Worm (Caenorhabditis elegans) whole organism, young adult: ENCODE data around the gene osm-6.
A peak's percentile ranks its signal among the peaks of the same experiment; 100 is the strongest.

Source experiments
- C17E4.6 ChIP-seq: fragments of 200-800 bp; sonication (Bioruptor generic); IDR thresholded peaks from 2 replicates; pipeline ENCODE4 v1.3.6; 2022; ENCODE audit warnings: missing genetic modification reagents, missing genetic modification characterization, missing compliant biosample characterization
- F33H1.4 ChIP-seq: fragments of 200-800 bp; sonication (Bioruptor generic); IDR thresholded peaks from 2 replicates; pipeline ENCODE4 v1.3.6; 2022; ENCODE audit warnings: missing genetic modification reagents, missing genetic modification characterization, missing compliant biosample characterization
- F37B4.10 ChIP-seq: fragments of 200-800 bp; sonication (Bioruptor generic); IDR thresholded peaks from 2 replicates; pipeline ENCODE4 v1.3.6; 2022; ENCODE audit warnings: missing genetic modification characterization, missing compliant biosample characterization
- F49E8.2 ChIP-seq: sonication (generic microtip); optimal IDR thresholded peaks from 3 replicates; lab custom pipeline; 2017; ENCODE audit warnings: missing genetic modification characterization, mild to moderate bottlenecking, missing compliant biosample characterization, antibody characterized with exemption, moderate library complexity; ENCODE audit not compliant: insufficient read depth
- F55B11.4 ChIP-seq: sonication (generic microtip); optimal IDR thresholded peaks from 2 replicates; lab custom pipeline; 2016; ENCODE audit warnings: missing compliant biosample characterization, missing genetic modification characterization, borderline replicate concordance; ENCODE audit not compliant: insufficient read depth
- F57A8.1 ChIP-seq: fragments of 200-800 bp; sonication (Bioruptor generic); optimal IDR thresholded peaks from 2 replicates; lab custom pipeline; 2018; ENCODE audit warnings: mild to moderate bottlenecking, missing genetic modification characterization, moderate library complexity, missing compliant biosample characterization
- K11D2.4 ChIP-seq: fragments of 200-800 bp; sonication (Bioruptor generic); IDR thresholded peaks from 2 replicates; pipeline ENCODE4 v1.3.6; 2022; ENCODE audit warnings: missing genetic modification reagents, missing genetic modification characterization, missing compliant biosample characterization
- Y79H2A.3 ChIP-seq: fragments of 200-800 bp; sonication (Bioruptor generic); conservative IDR thresholded peaks from 2 replicates; pipeline ENCODE4 v1.3.6; 2022; ENCODE audit warnings: missing genetic modification reagents, missing genetic modification characterization, missing compliant biosample characterization
- akir-1 ChIP-seq: fragments of 200-800 bp; sonication (Bioruptor generic); optimal IDR thresholded peaks from 2 replicates; lab custom pipeline; 2018; ENCODE audit warnings: mild to moderate bottlenecking, missing genetic modification characterization, moderate library complexity, missing compliant biosample characterization
- ama-1 ChIP-seq, 3 experiments: fragments of 150-350 bp in 1 of 3; sonication (generic microtip) in 2 of 3; optimal IDR thresholded peaks; 2 replicates each; lab custom pipeline; 2014 to 2018; ENCODE audit warnings: missing biosample characterization in 2 of 3, missing genetic modification characterization in 2 of 3, missing genetic modification reagents in 2 of 3
- attf-5 ChIP-seq: fragments of 200-800 bp; sonication (Bioruptor generic); optimal IDR thresholded peaks from 2 replicates; lab custom pipeline; 2018; ENCODE audit warnings: mild to moderate bottlenecking, missing genetic modification characterization, missing compliant biosample characterization
- cebp-2 ChIP-seq: fragments of 200-800 bp; sonication (Bioruptor generic); IDR thresholded peaks from 2 replicates; pipeline ENCODE4 v1.3.6; 2022; ENCODE audit warnings: missing genetic modification characterization, missing compliant biosample characterization
- ceh-27 ChIP-seq: fragments of 200-800 bp; sonication (Bioruptor generic); optimal IDR thresholded peaks from 2 replicates; lab custom pipeline; 2018; ENCODE audit warnings: mild to moderate bottlenecking, missing genetic modification characterization, moderate library complexity, missing compliant biosample characterization
- ceh-40 ChIP-seq: fragments of 200-800 bp; sonication (Bioruptor generic); IDR thresholded peaks from 2 replicates; pipeline ENCODE4 v1.3.6; 2022; ENCODE audit warnings: missing genetic modification characterization, missing compliant biosample characterization
- chd-7 ChIP-seq: sonication (generic microtip); optimal IDR thresholded peaks from 2 replicates; lab custom pipeline; 2016; ENCODE audit warnings: mild to moderate bottlenecking, missing genetic modification characterization, moderate library complexity, missing compliant biosample characterization
- die-1 ChIP-seq: sonication (generic microtip); optimal IDR thresholded peaks from 2 replicates; lab custom pipeline; 2016; ENCODE audit warnings: missing genotype, mild to moderate bottlenecking, missing genetic modification characterization, missing compliant biosample characterization
- dox-1 ChIP-seq: fragments of 200-800 bp; sonication (Bioruptor generic); IDR thresholded peaks from 2 replicates; pipeline ENCODE4 v1.3.6; 2022; ENCODE audit warnings: missing genetic modification reagents, missing genetic modification characterization, missing compliant biosample characterization
- dpff-1 ChIP-seq: sonication (generic microtip); optimal IDR thresholded peaks from 2 replicates; lab custom pipeline; 2017; ENCODE audit warnings: mild to moderate bottlenecking, missing genetic modification characterization, missing compliant biosample characterization
- egrh-3 ChIP-seq: fragments of 200-800 bp; sonication (Bioruptor generic); IDR thresholded peaks from 2 replicates; pipeline ENCODE4 v1.3.6; 2022; ENCODE audit warnings: missing genetic modification reagents, missing genetic modification characterization, missing compliant biosample characterization
- fkh-3 ChIP-seq: sonication (generic microtip); optimal IDR thresholded peaks from 2 replicates; lab custom pipeline; 2016; ENCODE audit warnings: mild to moderate bottlenecking, missing genetic modification characterization, missing compliant biosample characterization
- gei-17 ChIP-seq: fragments of 200-800 bp; sonication (Bioruptor generic); optimal IDR thresholded peaks from 2 replicates; lab custom pipeline; 2018; ENCODE audit warnings: mild to moderate bottlenecking, missing genetic modification characterization, missing compliant biosample characterization
- hsf-1 ChIP-seq: fragments of 200-800 bp; sonication (Bioruptor generic); IDR thresholded peaks from 2 replicates; pipeline ENCODE4 v1.3.6; 2022; ENCODE audit warnings: missing genetic modification reagents, missing genetic modification characterization, missing compliant biosample characterization
- lag-1 ChIP-seq: fragments of 200-800 bp; sonication (Bioruptor generic); IDR thresholded peaks from 2 replicates; pipeline ENCODE4 v1.3.6; 2022; ENCODE audit warnings: missing genetic modification reagents, missing genetic modification characterization, missing compliant biosample characterization
- lin-26 ChIP-seq: fragments of 200-800 bp; sonication (Bioruptor generic); IDR thresholded peaks from 2 replicates; pipeline ENCODE4 v1.3.6; 2022; ENCODE audit warnings: missing genetic modification reagents, missing genetic modification characterization, missing compliant biosample characterization
- lin-40 ChIP-seq: sonication (generic microtip); optimal IDR thresholded peaks from 2 replicates; lab custom pipeline; 2016; ENCODE audit warnings: missing genetic modification characterization, mild to moderate bottlenecking, missing compliant biosample characterization, missing genotype, missing genetic modification reagents
- madf-6 ChIP-seq: fragments of 200-800 bp; sonication (Bioruptor generic); IDR thresholded peaks from 2 replicates; pipeline ENCODE4 v1.3.6; 2022; ENCODE audit warnings: missing genetic modification reagents, missing genetic modification characterization, missing compliant biosample characterization
- madf-8 ChIP-seq: fragments of 200-800 bp; sonication (Bioruptor generic); conservative IDR thresholded peaks from 2 replicates; pipeline ENCODE4 v1.3.6; 2022; ENCODE audit warnings: missing genetic modification reagents, missing genetic modification characterization, missing compliant biosample characterization
- mes-4 ChIP-seq: sonication (generic microtip); optimal IDR thresholded peaks from 2 replicates; lab custom pipeline; 2016; ENCODE audit warnings: missing genotype, missing genetic modification characterization, missing compliant biosample characterization
- nhr-120 ChIP-seq: fragments of 200-800 bp; sonication (Bioruptor generic); IDR thresholded peaks from 2 replicates; pipeline ENCODE4 v1.3.6; 2022; ENCODE audit warnings: missing genetic modification characterization, missing compliant biosample characterization
- nhr-80 ChIP-seq: sonication (generic microtip); optimal IDR thresholded peaks from 2 replicates; lab custom pipeline; 2016; ENCODE audit warnings: missing genetic modification characterization, missing compliant biosample characterization
- nhr-90 ChIP-seq: sonication (generic microtip); optimal IDR thresholded peaks from 2 replicates; lab custom pipeline; 2016; ENCODE audit warnings: missing genotype, mild to moderate bottlenecking, missing genetic modification characterization, missing compliant biosample characterization
- pha-4 ChIP-seq: fragments of 150-350 bp; sonication (generic microtip); optimal IDR thresholded peaks from 2 replicates; lab custom pipeline; 2014; ENCODE audit warnings: missing biosample characterization, missing genetic modification reagents, missing genetic modification characterization
- rec-8 ChIP-seq, 2 experiments: sonication (generic microtip); optimal IDR thresholded peaks; 2 replicates each; lab custom pipeline; 2016; ENCODE audit warnings: mild to moderate bottlenecking in 2 of 2, missing genetic modification characterization in 2 of 2, missing genetic modification reagents in 2 of 2, missing genotype in 2 of 2, missing biosample characterization in 1 of 2, missing compliant biosample characterization in 1 of 2, moderate library complexity in 1 of 2
- snpc-1.3 ChIP-seq: sonication (generic microtip); optimal IDR thresholded peaks from 2 replicates; lab custom pipeline; 2017; ENCODE audit warnings: missing genetic modification characterization, mild to moderate bottlenecking, missing compliant biosample characterization, antibody characterized with exemption, moderate library complexity, missing genotype, missing genetic modification reagents; ENCODE audit not compliant: insufficient read depth
- snpc-4 ChIP-seq, 5 experiments: fragments of 150-350 bp in 1 of 5; sonication (generic microtip) in 4 of 5; optimal IDR thresholded peaks; 2 replicates each; lab custom pipeline; 2014 to 2018; ENCODE audit warnings: missing genetic modification characterization in 5 of 5, missing biosample characterization in 3 of 5, antibody characterized with exemption in 2 of 5, mild to moderate bottlenecking in 2 of 5, missing compliant biosample characterization in 2 of 5, missing genotype in 2 of 5, moderate library complexity in 2 of 5, missing genetic modification reagents in 1 of 5
- somi-1 ChIP-seq: fragments of 200-800 bp; sonication (Bioruptor generic); optimal IDR thresholded peaks from 2 replicates; lab custom pipeline; 2018; ENCODE audit warnings: mild to moderate bottlenecking, missing genetic modification characterization, missing compliant biosample characterization
- zfh-2 ChIP-seq: fragments of 200-800 bp; sonication (Bioruptor generic); conservative IDR thresholded peaks from 2 replicates; pipeline ENCODE4 v1.3.6; 2022; ENCODE audit warnings: missing genetic modification reagents, missing genetic modification characterization, missing compliant biosample characterization
- ztf-25 ChIP-seq: fragments of 200-800 bp; sonication (Bioruptor generic); IDR thresholded peaks from 2 replicates; pipeline ENCODE4 v1.3.6; 2022; ENCODE audit warnings: missing genetic modification reagents, missing genetic modification characterization, missing compliant biosample characterization

The osm-6 gene

DNA sequence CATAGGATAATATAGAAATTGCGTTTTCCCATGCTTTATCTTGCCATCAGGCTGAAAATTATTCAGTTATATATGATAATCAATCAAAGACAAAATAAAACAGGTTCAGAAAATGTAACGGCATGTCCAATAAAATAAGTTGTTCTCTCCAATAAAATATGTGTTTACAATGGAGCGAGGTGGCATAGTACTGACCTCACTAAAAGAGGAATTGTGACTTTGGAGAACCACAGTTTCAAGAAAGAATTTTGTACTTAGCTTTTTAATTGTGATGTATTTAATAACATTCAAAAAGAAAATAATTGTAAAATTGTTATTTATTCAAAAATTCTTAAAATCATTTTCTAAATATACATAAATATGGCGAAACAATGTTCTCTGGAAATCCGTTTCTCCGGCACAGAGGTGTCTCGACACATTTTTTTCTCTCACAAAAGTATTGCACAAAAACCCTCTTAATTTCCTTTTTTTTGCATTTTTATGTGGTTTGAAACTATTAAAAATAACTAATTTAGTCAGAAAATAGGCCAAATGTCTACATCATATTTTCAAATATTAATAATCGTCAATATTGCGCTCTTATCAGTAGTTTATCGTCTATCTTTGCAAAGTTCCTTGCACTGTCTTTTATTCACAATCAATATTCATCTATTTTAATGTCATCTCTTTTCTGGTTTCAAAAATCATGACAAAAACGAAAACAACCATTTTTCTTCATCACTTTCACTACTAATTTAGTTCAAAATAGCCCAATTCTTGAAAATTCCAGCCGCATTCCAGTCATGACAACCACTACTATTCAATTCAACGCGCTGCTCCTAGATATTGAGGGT is 6.2 kb upstream of the osm-6 start, which contains the start of the genes aman-2 and F58H1.3 (continued):
- no peak for TF ChIP-seq ama-1 (optimal IDR thresholded peaks at IDR 0.05; lab: Kevin White, UChicago)
- no peak for TF ChIP-seq ama-1 (GFP tag; optimal IDR thresholded peaks at IDR 0.05; lab: Kevin White, UChicago)
- TF ChIP-seq akir-1 (GFP tag; lab: Kevin White, UChicago) = peak; percentile 29
- no peak for TF ChIP-seq rec-8 (tag; optimal IDR thresholded peaks at IDR 0.05; lab: Kevin White, UChicago)
- TF ChIP-seq nhr-80 (tag; lab: Kevin White, UChicago) = peak; percentile 1
- no peak for TF ChIP-seq Y79H2A.3 (GFP tag; lab: Robert Waterston, UW)
- TF ChIP-seq mes-4 (tag; lab: Kevin White, UChicago) = no peak
- no peak for TF ChIP-seq madf-6 (GFP tag; lab: Robert Waterston, UW)
- TF ChIP-seq ztf-25 (GFP tag; lab: Robert Waterston, UW) = 0 out of 2 replicates have a peak, but pooled peaks have one; percentile 40
- TF ChIP-seq gei-17 (GFP tag; lab: Kevin White, UChicago) = no peak
- TF ChIP-seq lin-26 (GFP tag; lab: Robert Waterston, UW) = no peak
- no peak for TF ChIP-seq ceh-40 (GFP tag; lab: Robert Waterston, UW)
- TF ChIP-seq attf-5 (GFP tag; lab: Kevin White, UChicago) = peak; percentile 46
- TF ChIP-seq ceh-27 (GFP tag; lab: Kevin White, UChicago) = peak; percentile 50
- peak; percentile 18 for TF ChIP-seq F49E8.2 (tag; lab: Kevin White, UChicago)
- TF ChIP-seq F37B4.10 (GFP tag; lab: Robert Waterston, UW) = no peak

DNA sequence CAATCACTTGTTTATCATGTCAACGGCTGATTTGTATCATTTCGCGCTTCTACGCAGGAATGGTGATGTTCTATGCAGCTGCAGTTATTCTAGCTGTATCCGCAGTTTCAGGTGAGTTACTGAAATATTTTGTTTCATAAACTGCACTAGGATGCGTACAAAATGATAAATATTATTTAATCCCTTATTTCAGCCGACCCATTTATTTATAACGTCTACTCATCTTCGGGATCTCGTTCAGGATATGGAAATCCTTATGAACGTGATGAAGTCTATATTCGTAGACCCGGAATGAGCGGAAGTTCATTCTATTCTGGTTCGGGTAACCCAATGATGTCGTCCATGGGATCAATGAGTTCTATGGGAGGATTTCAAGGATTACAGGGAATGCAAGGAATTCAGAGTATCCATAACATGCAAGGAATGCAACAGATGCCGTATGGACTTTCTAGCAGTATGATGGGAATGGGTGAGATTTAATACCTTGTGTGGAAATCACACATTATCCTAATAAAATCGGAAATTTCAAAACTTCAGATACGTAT is 1.9 kb upstream of the osm-6 start, which contains the start of gene F58H1.2:
F58H1.2 (plus strand) TSS at position 51 of the 545 bp plus-strand sequence.
- TF ChIP-seq nhr-120 (GFP tag; lab: Robert Waterston, UW) (no peak), pha-4 (tag; lab: Kevin White, UChicago) (no peak), fkh-3 (tag; lab: Kevin White, UChicago) (no peak), C17E4.6 (GFP tag; lab: Robert Waterston, UW) (no peak), nhr-90 (no peak), ceh-40 (GFP tag; lab: Robert Waterston, UW) (no peak), snpc-1.3 (no peak), F57A8.1 (GFP tag; lab: Kevin White, UChicago) (no peak)

DNA sequence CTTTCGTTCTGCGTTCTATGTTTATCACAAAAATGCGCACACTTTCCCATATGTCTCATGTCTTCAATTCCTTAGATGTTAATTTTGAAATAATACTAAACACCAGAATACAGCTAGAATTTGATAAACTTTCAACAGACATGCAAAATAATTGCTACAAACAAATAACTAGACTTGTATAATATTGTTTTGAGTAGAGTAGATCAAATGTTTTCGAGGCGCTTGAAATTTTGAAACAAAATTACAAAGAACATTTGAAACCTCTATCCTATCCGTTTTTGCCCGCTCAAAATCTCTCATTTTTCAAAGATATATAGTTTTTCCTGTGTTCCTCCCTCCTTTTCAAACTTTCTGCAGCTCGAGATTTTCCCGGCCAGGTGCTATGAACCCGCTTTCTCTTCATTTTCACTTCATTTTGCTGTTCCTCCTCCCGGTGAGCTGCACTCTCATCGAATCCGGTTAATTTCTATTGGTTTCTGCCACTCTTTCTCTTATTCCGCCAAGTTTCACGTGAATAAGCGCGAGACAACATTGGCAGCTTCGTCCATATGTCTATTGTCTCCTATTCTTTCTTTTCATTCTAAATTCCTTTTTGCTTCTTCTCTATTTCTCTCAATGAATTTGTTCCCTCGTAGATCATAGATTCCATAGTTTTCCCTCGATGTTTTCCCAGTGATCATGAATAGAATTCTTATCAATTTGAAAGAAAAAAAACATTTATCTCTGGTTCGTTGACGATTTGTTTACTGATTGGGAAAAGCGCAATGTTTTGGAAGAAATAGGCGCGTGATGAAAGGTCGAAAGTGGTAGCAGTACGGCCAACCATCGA is 5.3 kb downstream of the osm-6 start:
- TF ChIP-seq hsf-1 = 0 out of 2 replicates have a peak, but pooled peaks have one; percentile 30
- TF ChIP-seq F33H1.4 (GFP tag; lab: Robert Waterston, UW) = 0 out of 2 replicates have a peak, but pooled peaks have one; percentile 21
- no peak for TF ChIP-seq F55B11.4
- TF ChIP-seq dpff-1 (tag; lab: Kevin White, UChicago) = no peak
- TF ChIP-seq zfh-2 (GFP tag; lab: Robert Waterston, UW) = peak; percentile 48; the same call in 1 of the 2 replicates
- TF ChIP-seq lin-40 (tag; lab: Kevin White, UChicago) = peak; percentile 1
- no peak for TF ChIP-seq egrh-3 (GFP tag; lab: Robert Waterston, UW)
- no peak for TF ChIP-seq die-1
- peak; percentile 48 for TF ChIP-seq somi-1 (GFP tag; lab: Kevin White, UChicago)
- TF ChIP-seq nhr-120 (GFP tag; lab: Robert Waterston, UW) = no peak
- no peak for TF ChIP-seq snpc-4 (GFP tag; optimal IDR thresholded peaks at IDR 0.05; lab: Kevin White, UChicago)
- TF ChIP-seq snpc-4 (tag; optimal IDR thresholded peaks at IDR 0.05; lab: Kevin White, UChicago) = no peak
- no peak for TF ChIP-seq dox-1 (GFP tag; lab: Robert Waterston, UW)
- TF ChIP-seq lag-1 = no peak
- no peak for TF ChIP-seq cebp-2 (GFP tag; lab: Robert Waterston, UW)
- 0 out of 2 replicates have a peak, but pooled peaks have one; percentile 48 for TF ChIP-seq K11D2.4 (GFP tag; lab: Robert Waterston, UW)
- TF ChIP-seq madf-8 (GFP tag; lab: Robert Waterston, UW) = peak; percentile 81
- TF ChIP-seq madf-6 (GFP tag; lab: Robert Waterston, UW) = peak; percentile 93
- TF ChIP-seq chd-7 = peak; percentile 43
